Worm (Caenorhabditis elegans) whole organism, L1 larva: Measurements from ENCODE around the gene unc-105.

Experiments used
- aha-1 ChIP-seq: fragments of 150-350 bp; optimal IDR thresholded peaks from 2 replicates; lab custom pipeline; 2014; ENCODE audit warnings: missing biosample characterization, missing genetic modification characterization
- aly-2 ChIP-seq: fragments of 150-350 bp; optimal IDR thresholded peaks from 2 replicates; lab custom pipeline; 2014; ENCODE audit warnings: missing biosample characterization, missing genetic modification characterization
- ama-1 ChIP-seq: fragments of 150-350 bp; optimal IDR thresholded peaks from 2 replicates; lab custom pipeline; 2014
- blmp-1 ChIP-seq: fragments of 150-350 bp; optimal IDR thresholded peaks from 2 replicates; lab custom pipeline; 2014; ENCODE audit warnings: missing biosample characterization, missing genetic modification characterization
- ceh-8 ChIP-seq: fragments of 200-800 bp; sonication (Bioruptor generic); optimal IDR thresholded peaks from 2 replicates; lab custom pipeline; 2018; ENCODE audit warnings: mild to moderate bottlenecking, missing genetic modification characterization, moderate library complexity, missing compliant biosample characterization
- ceh-82 ChIP-seq, 3 experiments: fragments of 150-350 bp in 1 of 3; sonication (generic microtip) in 2 of 3; optimal IDR thresholded peaks; 2 replicates each; lab custom pipeline; 2014 to 2017; ENCODE audit warnings: missing biosample characterization in 3 of 3, missing genetic modification characterization in 3 of 3
- ceh-90 ChIP-seq: sonication (generic microtip); optimal IDR thresholded peaks from 2 replicates; lab custom pipeline; 2016; ENCODE audit warnings: missing genetic modification characterization, missing compliant biosample characterization
- dsc-1 ChIP-seq: sonication (generic microtip); optimal IDR thresholded peaks from 2 replicates; lab custom pipeline; 2016; ENCODE audit warnings: mild to moderate bottlenecking, missing genetic modification characterization, missing compliant biosample characterization
- efl-1 ChIP-seq, 4 experiments: fragments of 150-350 bp; optimal IDR thresholded peaks in 3 of 4; peaks in 1 of 4; 1 replicate in 1 of 4; 2 replicates in 3 of 4; lab custom pipeline; 2014; ENCODE audit warnings: missing biosample characterization in 2 of 4, missing genetic modification characterization in 2 of 4, missing genetic modification reagents in 2 of 4
- egl-13 ChIP-seq: sonication (generic microtip); optimal IDR thresholded peaks from 2 replicates; lab custom pipeline; 2016; ENCODE audit warnings: missing genotype, missing genetic modification reagents, missing genetic modification characterization, missing compliant biosample characterization
- egl-27 ChIP-seq, 2 experiments: fragments of 150-350 bp in 1 of 2; sonication (generic microtip); optimal IDR thresholded peaks; 3 replicates each; lab custom pipeline; 2017 to 2018; ENCODE audit warnings: missing biosample characterization in 2 of 2, missing genetic modification characterization in 2 of 2, missing genetic modification reagents in 2 of 2
- ets-5 ChIP-seq: fragments of 200-800 bp; sonication (Bioruptor generic); IDR thresholded peaks from 2 replicates; pipeline ENCODE4 v1.3.6; 2022; ENCODE audit warnings: missing genetic modification characterization, missing compliant biosample characterization
- fkh-10 ChIP-seq: sonication (generic microtip); optimal IDR thresholded peaks from 2 replicates; lab custom pipeline; 2017; ENCODE audit warnings: missing biosample characterization, missing genetic modification reagents, missing genetic modification characterization
- fkh-4 ChIP-seq: sonication (generic microtip); optimal IDR thresholded peaks from 2 replicates; lab custom pipeline; 2016; ENCODE audit warnings: missing compliant biosample characterization, missing genetic modification characterization, borderline replicate concordance
- fos-1 ChIP-seq: fragments of 150-350 bp; optimal IDR thresholded peaks from 2 replicates; lab custom pipeline; 2014; ENCODE audit warnings: missing biosample characterization, missing genetic modification characterization
- grh-1 ChIP-seq: fragments of 200-800 bp; sonication (Bioruptor generic); IDR thresholded peaks from 2 replicates; pipeline ENCODE4 v1.3.6; 2022; ENCODE audit warnings: missing genetic modification reagents, missing genetic modification characterization, missing compliant biosample characterization
- hlh-17 ChIP-seq: fragments of 200-800 bp; sonication (Bioruptor generic); optimal IDR thresholded peaks from 2 replicates; lab custom pipeline; 2018; ENCODE audit warnings: missing genetic modification characterization, mild to moderate bottlenecking, missing compliant biosample characterization, moderate library complexity, borderline replicate concordance
- hlh-4 ChIP-seq: sonication (generic microtip); optimal IDR thresholded peaks from 2 replicates; lab custom pipeline; 2016; ENCODE audit warnings: mild to moderate bottlenecking, missing genetic modification characterization, missing compliant biosample characterization
- lin-13 ChIP-seq: fragments of 150-350 bp; optimal IDR thresholded peaks from 2 replicates; lab custom pipeline; 2014; ENCODE audit warnings: missing biosample characterization, missing genetic modification reagents, missing genetic modification characterization
- lin-15B ChIP-seq: fragments of 150-350 bp; sonication (generic microtip); optimal IDR thresholded peaks from 3 replicates; lab custom pipeline; 2014; ENCODE audit warnings: missing biosample characterization, missing genetic modification characterization
- lin-35 ChIP-seq, 2 experiments: fragments of 150-350 bp; optimal IDR thresholded peaks; 2 replicates each; lab custom pipeline; 2014; ENCODE audit warnings: missing biosample characterization in 2 of 2, missing genetic modification characterization in 2 of 2, missing genetic modification reagents in 2 of 2
- lin-39 ChIP-seq: fragments of 150-350 bp; optimal IDR thresholded peaks from 2 replicates; lab custom pipeline; 2014; ENCODE audit warnings: missing biosample characterization, missing genetic modification reagents, missing genetic modification characterization
- lsy-2 ChIP-seq, 2 experiments: fragments of 150-350 bp; optimal IDR thresholded peaks; 2 replicates each; lab custom pipeline; 2014; ENCODE audit warnings: missing biosample characterization in 2 of 2, missing genetic modification characterization in 2 of 2
- mdl-1 ChIP-seq, 2 experiments: fragments of 150-350 bp; optimal IDR thresholded peaks; 2 replicates each; lab custom pipeline; 2014 to 2017; ENCODE audit warnings: missing biosample characterization in 2 of 2, missing genetic modification characterization in 2 of 2, inconsistent platforms in 1 of 2
- mep-1 ChIP-seq: fragments of 150-350 bp; optimal IDR thresholded peaks from 2 replicates; lab custom pipeline; 2014; ENCODE audit warnings: missing biosample characterization, missing genetic modification characterization
- nhr-11 ChIP-seq: fragments of 150-350 bp; optimal IDR thresholded peaks from 2 replicates; lab custom pipeline; 2014; ENCODE audit warnings: missing biosample characterization, missing genetic modification characterization
- nhr-12 ChIP-seq: sonication (generic microtip); optimal IDR thresholded peaks from 2 replicates; lab custom pipeline; 2017; ENCODE audit warnings: missing biosample characterization, missing genetic modification characterization
- nhr-28 ChIP-seq: fragments of 150-350 bp; optimal IDR thresholded peaks from 2 replicates; lab custom pipeline; 2014; ENCODE audit warnings: missing biosample characterization, missing genetic modification characterization
- nhr-47 ChIP-seq: sonication (generic microtip); optimal IDR thresholded peaks from 2 replicates; lab custom pipeline; 2016; ENCODE audit warnings: mild to moderate bottlenecking, missing genetic modification characterization, moderate library complexity, missing compliant biosample characterization
- nhr-71 ChIP-seq: sonication (generic microtip); optimal IDR thresholded peaks from 2 replicates; lab custom pipeline; 2016; ENCODE audit warnings: mild to moderate bottlenecking, missing genetic modification characterization, moderate library complexity, missing compliant biosample characterization
- nhr-85 ChIP-seq: sonication (generic microtip); peaks from one replicate; lab custom pipeline; 2016; ENCODE audit warnings: missing genetic modification characterization, inconsistent platforms, missing compliant biosample characterization
- pag-3 ChIP-seq: sonication (generic microtip); optimal IDR thresholded peaks from 2 replicates; lab custom pipeline; 2017; ENCODE audit warnings: missing genetic modification characterization, mild to moderate bottlenecking, missing compliant biosample characterization, antibody characterized with exemption, borderline replicate concordance; ENCODE audit not compliant: insufficient read depth
- rnt-1 ChIP-seq: sonication (generic microtip); optimal IDR thresholded peaks from 2 replicates; lab custom pipeline; 2016; ENCODE audit warnings: mild to moderate bottlenecking, missing genetic modification characterization, moderate library complexity, missing compliant biosample characterization
- sox-4 ChIP-seq: sonication (generic microtip); optimal IDR thresholded peaks from 2 replicates; lab custom pipeline; 2016; ENCODE audit warnings: missing genetic modification characterization, missing compliant biosample characterization
- sup-37 ChIP-seq: fragments of 200-800 bp; sonication (Bioruptor generic); optimal IDR thresholded peaks from 2 replicates; lab custom pipeline; 2018; ENCODE audit warnings: mild to moderate bottlenecking, missing genetic modification characterization, missing compliant biosample characterization
- tbx-2 ChIP-seq: sonication (generic microtip); optimal IDR thresholded peaks from 2 replicates; lab custom pipeline; 2016; ENCODE audit warnings: missing genetic modification characterization, missing compliant biosample characterization
- tlp-1 ChIP-seq: fragments of 150-350 bp; optimal IDR thresholded peaks from 2 replicates; lab custom pipeline; 2014; ENCODE audit warnings: missing biosample characterization, missing genetic modification characterization
- unc-130 ChIP-seq: fragments of 150-350 bp; optimal IDR thresholded peaks from 2 replicates; lab custom pipeline; 2017; ENCODE audit warnings: missing biosample characterization, missing genetic modification characterization, inconsistent platforms
- unc-86 ChIP-seq: sonication (generic microtip); optimal IDR thresholded peaks from 2 replicates; lab custom pipeline; 2016; ENCODE audit warnings: missing genetic modification characterization, missing compliant biosample characterization
- vab-15 ChIP-seq: sonication (generic microtip); optimal IDR thresholded peaks from 2 replicates; lab custom pipeline; 2017; ENCODE audit warnings: missing genotype, mild to moderate bottlenecking, missing genetic modification characterization, missing compliant biosample characterization
- xbp-1 ChIP-seq: sonication (generic microtip); optimal IDR thresholded peaks from 2 replicates; lab custom pipeline; 2016; ENCODE audit warnings: missing genetic modification characterization, missing compliant biosample characterization
- ztf-4 ChIP-seq: fragments of 150-350 bp; optimal IDR thresholded peaks from 2 replicates; lab custom pipeline; 2014; ENCODE audit warnings: missing biosample characterization, missing genetic modification characterization

Gene unc-105

ce11 chrII:8104998-8105397 is 11.3 kb upstream of the unc-105 start, which contains the start of gene sfxn-5 (continued):
- TF ChIP-seq xbp-1 (tag; lab: Kevin White, UChicago) = no peak
- TF ChIP-seq nhr-47 = no peak
- TF ChIP-seq aly-2 = no peak
- no peak for TF ChIP-seq unc-86 (tag; lab: Kevin White, UChicago)
- no peak for TF ChIP-seq ztf-4
- no peak for TF ChIP-seq hlh-4 (tag; lab: Kevin White, UChicago)
- no peak for TF ChIP-seq sox-4
- TF ChIP-seq tbx-2 (tag; lab: Kevin White, UChicago) = no peak
- no peak for TF ChIP-seq egl-27 (tag; optimal IDR thresholded peaks at IDR 0.05; lab: Kevin White, UChicago)
- TF ChIP-seq lin-15B (tag; lab: Kevin White, UChicago) = no peak
- TF ChIP-seq egl-13 (tag; lab: Kevin White, UChicago) = no peak
- no peak for TF ChIP-seq tlp-1 (tag; lab: Kevin White, UChicago)
- peak in 1 of 2 experiments; percentile 1 for TF ChIP-seq mdl-1 (tag; optimal IDR thresholded peaks at IDR 0.05; lab: Kevin White, UChicago)
- no peak for TF ChIP-seq ama-1 (lab: Kevin White, UChicago)
- peak; percentile 90 for TF ChIP-seq blmp-1 (tag; lab: Kevin White, UChicago)
- peak; percentile 34 for TF ChIP-seq pag-3 (tag; lab: Kevin White, UChicago)
- no peak for TF ChIP-seq nhr-12 (tag; lab: Kevin White, UChicago)
- peak; percentile 45 for TF ChIP-seq rnt-1 (tag; lab: Kevin White, UChicago)
- peak; percentile 73 for TF ChIP-seq mep-1 (tag; lab: Kevin White, UChicago)
- TF ChIP-seq lin-39 (tag; lab: Kevin White, UChicago) = no peak
- no peak for TF ChIP-seq aha-1 (tag; lab: Kevin White, UChicago)
- no peak for TF ChIP-seq hlh-17
- no peak for TF ChIP-seq ets-5
- no peak for TF ChIP-seq ceh-90 (tag; lab: Kevin White, UChicago)
- TF ChIP-seq unc-130 (tag; lab: Kevin White, UChicago) = peak; percentile 23
- no peak for TF ChIP-seq vab-15 (tag; lab: Kevin White, UChicago)
- no peak for TF ChIP-seq lin-13 (GFP tag; lab: Kevin White, UChicago)
- TF ChIP-seq grh-1 = no peak
- TF ChIP-seq dsc-1 (tag; lab: Kevin White, UChicago) = no peak
- TF ChIP-seq efl-1 (optimal IDR thresholded peaks at IDR 0.05; lab: Kevin White, UChicago) = peak in 1 of 2 experiments; percentile 25
- TF ChIP-seq efl-1 (GFP tag; optimal IDR thresholded peaks at IDR 0.05 in 1 of 2; lab: Kevin White, UChicago) = peak in 1 of 2 experiments; percentile 1
- no peak for TF ChIP-seq fkh-10 (GFP tag; lab: Kevin White, UChicago)
- no peak for TF ChIP-seq fkh-4 (tag; lab: Kevin White, UChicago)
- no peak for TF ChIP-seq nhr-28 (tag; lab: Kevin White, UChicago)
- no peak for TF ChIP-seq ceh-8
- TF ChIP-seq sup-37 (GFP tag; lab: Kevin White, UChicago) = no peak
- no peak for TF ChIP-seq nhr-11 (tag; lab: Kevin White, UChicago)
- TF ChIP-seq lin-35 (GFP tag; optimal IDR thresholded peaks at IDR 0.05; lab: Kevin White, UChicago) = peak in 1 of 2 experiments; percentile 33
- peak; percentile 54 for TF ChIP-seq nhr-85 (tag; lab: Kevin White, UChicago)
- peak; percentile 68 for TF ChIP-seq nhr-71
- TF ChIP-seq lsy-2 (tag; optimal IDR thresholded peaks at IDR 0.05; lab: Kevin White, UChicago) = peak; percentile 2 to 63
- peak; percentile 11 for TF ChIP-seq fos-1
- no peak for TF ChIP-seq ceh-82 (tag; optimal IDR thresholded peaks at IDR 0.05; lab: Kevin White, UChicago)
